Fruit fly (Drosophila melanogaster) whole organism, wandering third instar larva: Measurements from ENCODE around the gene eIF2A.

ENCODE experiments used
- CG32264 ChIP-seq: fragments of 200-800 bp; sonication (Bioruptor generic); optimal IDR thresholded peaks from 2 replicates; lab custom pipeline; 2016; ENCODE audit warnings: missing biosample characterization, missing genetic modification characterization
- CG9705 ChIP-seq: fragments of 200-800 bp; sonication (Bioruptor generic); optimal IDR thresholded peaks from 2 replicates; lab custom pipeline; 2018; ENCODE audit warnings: missing biosample characterization, mild to moderate bottlenecking, missing genetic modification characterization
- CrebA ChIP-seq: fragments of 200-800 bp; sonication (Bioruptor generic); optimal IDR thresholded peaks from 2 replicates; lab custom pipeline; 2016; ENCODE audit warnings: missing biosample characterization, mild to moderate bottlenecking, missing genetic modification characterization, borderline replicate concordance
- GATAd ChIP-seq: sonication (Bioruptor generic); optimal IDR thresholded peaks from 2 replicates; lab custom pipeline; 2016; ENCODE audit warnings: missing biosample characterization, missing genetic modification characterization
- HLH106 ChIP-seq: fragments of 200-800 bp; optimal IDR thresholded peaks from 3 replicates; lab custom pipeline; 2019; ENCODE audit warnings: missing biosample characterization, mild to moderate bottlenecking, missing genetic modification characterization, moderate library complexity
- Hnf4 ChIP-seq: fragments of 200-800 bp; sonication (Bioruptor generic); optimal IDR thresholded peaks from 2 replicates; lab custom pipeline; 2016; ENCODE audit warnings: missing biosample characterization, mild to moderate bottlenecking, missing genetic modification characterization
- Hr78 ChIP-seq: fragments of >200 bp; optimal IDR thresholded peaks from 2 replicates; lab custom pipeline; 2017; ENCODE audit warnings: missing biosample characterization, missing genetic modification characterization
- Hr83 ChIP-seq: fragments of 200-300 bp; sonication (Bioruptor generic); optimal IDR thresholded peaks from 2 replicates; lab custom pipeline; 2016; ENCODE audit warnings: missing biosample characterization, mild to moderate bottlenecking, missing genetic modification characterization, moderate library complexity; ENCODE audit not compliant: poor library complexity, severe bottlenecking
- Jra ChIP-seq: sonication (Bioruptor generic); optimal IDR thresholded peaks from 2 replicates; lab custom pipeline; 2016; ENCODE audit warnings: missing biosample characterization, missing genetic modification characterization
- Mio ChIP-seq: sonication (Bioruptor generic); optimal IDR thresholded peaks from 2 replicates; lab custom pipeline; 2016; ENCODE audit warnings: missing biosample characterization, missing genetic modification characterization
- Myc ChIP-seq: fragments of >200 bp; optimal IDR thresholded peaks from 2 replicates; lab custom pipeline; 2017
- N ChIP-seq: fragments of >200 bp; optimal IDR thresholded peaks from 2 replicates; lab custom pipeline; 2018; ENCODE audit warnings: missing biosample characterization, missing external identifiers, missing genetic modification characterization
- OdsH ChIP-seq: fragments of 200-800 bp; sonication (Bioruptor generic); optimal IDR thresholded peaks from 2 replicates; lab custom pipeline; 2016; ENCODE audit warnings: missing biosample characterization, mild to moderate bottlenecking, missing genetic modification characterization
- Rel ChIP-seq, 2 experiments: fragments of 200-800 bp; sonication (Bioruptor generic) in 1 of 2; optimal IDR thresholded peaks; 2 replicates in 1 of 2; 3 replicates in 1 of 2; lab custom pipeline; 2016 to 2019; ENCODE audit warnings: mild to moderate bottlenecking in 2 of 2, missing biosample characterization in 2 of 2, missing genetic modification characterization in 2 of 2, moderate library complexity in 1 of 2
- Vsx2 ChIP-seq: fragments of 200-300, 225-300 bp; sonication (Bioruptor generic); optimal IDR thresholded peaks from 2 replicates; lab custom pipeline; 2018; ENCODE audit warnings: missing biosample characterization, missing genetic modification characterization; ENCODE audit not compliant: partially characterized antibody
- br ChIP-seq: fragments of 200-800 bp; sonication (Bioruptor generic); optimal IDR thresholded peaks from 2 replicates; lab custom pipeline; 2016; ENCODE audit warnings: missing biosample characterization, missing genetic modification characterization
- brk ChIP-seq: fragments of 200-800 bp; sonication (Bioruptor generic); optimal IDR thresholded peaks from 2 replicates; lab custom pipeline; 2016; ENCODE audit warnings: missing biosample characterization, mild to moderate bottlenecking, missing genetic modification characterization
- dl ChIP-seq, 2 experiments: fragments of 175-275, 200-275 bp in 1 of 2; fragments of 200-275 bp in 1 of 2; sonication (Bioruptor generic); optimal IDR thresholded peaks; lab custom pipeline; 2018; ENCODE audit warnings: mild to moderate bottlenecking in 2 of 2, missing biosample characterization in 2 of 2, missing genetic modification characterization in 2 of 2, moderate library complexity in 2 of 2; ENCODE audit not compliant: partially characterized antibody in 2 of 2, insufficient read depth in 1 of 2
- dmrt93B ChIP-seq: fragments of 200-800 bp; sonication (Bioruptor generic); optimal IDR thresholded peaks from 2 replicates; lab custom pipeline; 2018; ENCODE audit warnings: missing biosample characterization, mild to moderate bottlenecking, missing genetic modification characterization
- dsf ChIP-seq: sonication (Bioruptor generic); optimal IDR thresholded peaks from 2 replicates; lab custom pipeline; 2016; ENCODE audit warnings: missing biosample characterization, missing genetic modification characterization, borderline replicate concordance
- ey ChIP-seq: fragments of 200-800 bp; sonication (Bioruptor generic); optimal IDR thresholded peaks from 2 replicates; lab custom pipeline; 2016; ENCODE audit warnings: missing biosample characterization, missing genetic modification characterization
- foxo ChIP-seq, 2 experiments: fragments of 200-800 bp; sonication (Bioruptor generic); optimal IDR thresholded peaks; 2 replicates in 1 of 2; 3 replicates in 1 of 2; lab custom pipeline; 2016 to 2017; ENCODE audit warnings: missing biosample characterization in 2 of 2, missing genetic modification characterization in 2 of 2
- fru ChIP-seq: fragments of 200-800 bp; sonication (Bioruptor generic); optimal IDR thresholded peaks from 3 replicates; lab custom pipeline; 2016; ENCODE audit warnings: missing biosample characterization, mild to moderate bottlenecking, missing genetic modification characterization
- h ChIP-seq: fragments of 200-800 bp; sonication (Bioruptor generic); optimal IDR thresholded peaks from 3 replicates; lab custom pipeline; 2016; ENCODE audit warnings: missing biosample characterization, mild to moderate bottlenecking, missing genetic modification characterization
- jim ChIP-seq: fragments of 175-275, 200-325 bp; sonication (Bioruptor generic); optimal IDR thresholded peaks from 2 replicates; lab custom pipeline; 2016; ENCODE audit warnings: missing biosample characterization, mild to moderate bottlenecking, missing genetic modification characterization
- lola ChIP-seq: fragments of >200 bp; optimal IDR thresholded peaks from 2 replicates; lab custom pipeline; 2017; ENCODE audit warnings: missing biosample characterization, missing genetic modification characterization
- pan ChIP-seq: fragments of >200 bp; optimal IDR thresholded peaks from 2 replicates; lab custom pipeline; 2017
- psq ChIP-seq: fragments of 200-800 bp; sonication (Bioruptor generic); optimal IDR thresholded peaks from 3 replicates; lab custom pipeline; 2017; ENCODE audit warnings: missing biosample characterization, mild to moderate bottlenecking, missing genetic modification characterization, moderate library complexity
- rgr ChIP-seq: fragments of 200-800 bp; sonication (Bioruptor generic); optimal IDR thresholded peaks from 3 replicates; lab custom pipeline; 2016; ENCODE audit warnings: missing biosample characterization, mild to moderate bottlenecking, missing genetic modification characterization
- sage ChIP-seq: fragments of 200-800 bp; sonication (Bioruptor generic); optimal IDR thresholded peaks from 2 replicates; lab custom pipeline; 2016; ENCODE audit warnings: missing biosample characterization, mild to moderate bottlenecking, missing genetic modification characterization
- sv ChIP-seq: fragments of 200-800 bp; sonication (Bioruptor generic); optimal IDR thresholded peaks from 3 replicates; lab custom pipeline; 2016; ENCODE audit warnings: missing biosample characterization, missing genetic modification characterization
- tai ChIP-seq: sonication (Bioruptor generic); optimal IDR thresholded peaks from 2 replicates; lab custom pipeline; 2016; ENCODE audit warnings: missing biosample characterization, missing genetic modification characterization
- woc ChIP-seq: sonication (Bioruptor generic); optimal IDR thresholded peaks from 2 replicates; lab custom pipeline; 2016; ENCODE audit warnings: missing biosample characterization, mild to moderate bottlenecking, missing genetic modification characterization

eIF2A gene

dm6 chr3L:21813598-21813997, 10.9 kb upstream of the eIF2A start, which contains the start of gene CG43895:
Gene CG43895, minus strand, starts transcription at chr3L:21813698.
- no peak for TF ChIP-seq foxo (GFP tag; optimal IDR thresholded peaks at IDR 0.05; lab: Kevin White, UChicago)
- no peak for TF ChIP-seq CG9705 (GFP tag; lab: Kevin White, UChicago)
- TF ChIP-seq Rel (GFP tag; optimal IDR thresholded peaks at IDR 0.05; lab: Kevin White, UChicago) = no peak
- no peak for TF ChIP-seq Rel (tag; optimal IDR thresholded peaks at IDR 0.05; lab: Kevin White, UChicago)
- no peak for TF ChIP-seq Hr83
- TF ChIP-seq CG32264 (GFP tag; lab: Kevin White, UChicago) = no peak
- no peak for TF ChIP-seq GATAd (GFP tag; lab: Kevin White, UChicago)
- TF ChIP-seq tai (GFP tag; lab: Kevin White, UChicago) = no peak

- TF ChIP-seq fru (GFP tag; lab: Kevin White, UChicago) (no peak), Myc (lab: Kevin White, UChicago) (no peak), dl (GFP tag; optimal IDR thresholded peaks at IDR 0.05; lab: Kevin White, UChicago; ENCODE audit: insufficient read depth in 1 of 2, partially characterized antibody in 2 of 2) (no peak), dsf (GFP tag; lab: Kevin White, UChicago) (no peak), Hr78 (GFP tag; lab: Kevin White, UChicago) (no peak)
Measured at dm6 chr3L:21818701-21819100, 5.8 kb upstream of the eIF2A start.

- TF ChIP-seq Hr78 (GFP tag; lab: Kevin White, UChicago) = no peak
- no peak for TF ChIP-seq Myc (lab: Kevin White, UChicago)
- TF ChIP-seq Hnf4 (GFP tag; lab: Kevin White, UChicago) = no peak
- no peak for TF ChIP-seq fru (GFP tag; lab: Kevin White, UChicago)
- TF ChIP-seq Mio (GFP tag; lab: Kevin White, UChicago) = no peak
- no peak for TF ChIP-seq CrebA (GFP tag; lab: Kevin White, UChicago)
- TF ChIP-seq dsf (GFP tag; lab: Kevin White, UChicago) = no peak
- no peak for TF ChIP-seq CG32264 (GFP tag; lab: Kevin White, UChicago)
- no peak for TF ChIP-seq psq (GFP tag; lab: Kevin White, UChicago)
- TF ChIP-seq lola (GFP tag; lab: Kevin White, UChicago) = no peak
- no peak for TF ChIP-seq ey (GFP tag; lab: Kevin White, UChicago)
- TF ChIP-seq sage (GFP tag; lab: Kevin White, UChicago) = no peak
- no peak for TF ChIP-seq dl (GFP tag; optimal IDR thresholded peaks at IDR 0.05; lab: Kevin White, UChicago; ENCODE audit: insufficient read depth in 1 of 2, partially characterized antibody in 2 of 2)
- no peak for TF ChIP-seq N (GFP tag; lab: Kevin White, UChicago)
Measured at dm6 chr3L:21819497-21819896, 5.0 kb upstream of the eIF2A start.

- TF ChIP-seq dmrt93B (GFP tag; lab: Kevin White, UChicago) = no peak
- no peak for TF ChIP-seq sv (GFP tag; lab: Kevin White, UChicago)
- no peak for TF ChIP-seq jim (GFP tag; lab: Kevin White, UChicago)
- peak; percentile 57 for TF ChIP-seq woc (GFP tag; lab: Kevin White, UChicago)
- peak; percentile 36 for TF ChIP-seq OdsH
- TF ChIP-seq h (GFP tag; lab: Kevin White, UChicago) = peak; percentile 47
- no peak for TF ChIP-seq Rel (GFP tag; optimal IDR thresholded peaks at IDR 0.05; lab: Kevin White, UChicago)
- TF ChIP-seq Rel (tag; optimal IDR thresholded peaks at IDR 0.05; lab: Kevin White, UChicago) = no peak
- TF ChIP-seq brk = no peak
- no peak for TF ChIP-seq N (GFP tag; lab: Kevin White, UChicago)
- TF ChIP-seq foxo (GFP tag; optimal IDR thresholded peaks at IDR 0.05; lab: Kevin White, UChicago) = peak in 1 of 2 experiments; percentile 35
- peak; percentile 42 for TF ChIP-seq HLH106 (tag; lab: Kevin White, UChicago)
- TF ChIP-seq psq (GFP tag; lab: Kevin White, UChicago) = no peak
- no peak for TF ChIP-seq tai (GFP tag; lab: Kevin White, UChicago)
- TF ChIP-seq Hr78 (GFP tag; lab: Kevin White, UChicago) = no peak
- TF ChIP-seq dl (GFP tag; optimal IDR thresholded peaks at IDR 0.05; lab: Kevin White, UChicago; ENCODE audit: insufficient read depth in 1 of 2, partially characterized antibody in 2 of 2) = no peak
- no peak for TF ChIP-seq lola (GFP tag; lab: Kevin White, UChicago)
- TF ChIP-seq br (GFP tag; lab: Kevin White, UChicago) = peak; percentile 22
- TF ChIP-seq CrebA (GFP tag; lab: Kevin White, UChicago) = no peak
- TF ChIP-seq fru (GFP tag; lab: Kevin White, UChicago) = peak; percentile 33
- TF ChIP-seq pan (lab: Kevin White, UChicago) = no peak
- peak; percentile 33 for TF ChIP-seq Hnf4 (GFP tag; lab: Kevin White, UChicago)
- no peak for TF ChIP-seq Vsx2 (GFP tag; lab: Kevin White, UChicago)
- TF ChIP-seq Myc (lab: Kevin White, UChicago) = peak; percentile 4
- no peak for TF ChIP-seq CG32264 (GFP tag; lab: Kevin White, UChicago)
- TF ChIP-seq CG9705 (GFP tag; lab: Kevin White, UChicago) = peak; percentile 11
- TF ChIP-seq sage (GFP tag; lab: Kevin White, UChicago) = no peak
- TF ChIP-seq GATAd (GFP tag; lab: Kevin White, UChicago) = no peak
- no peak for TF ChIP-seq Jra (GFP tag; lab: Kevin White, UChicago)
- TF ChIP-seq rgr = peak; percentile 62
- TF ChIP-seq, all 38 proteins: peak for 11
Measured at dm6 chr3L:21821780-21822179, 2.8 kb upstream of the eIF2A start, which contains the start of gene CycH. Gene CycH, plus strand, starts transcription at chr3L:21821997.
